Fruit fly (Drosophila melanogaster): ENCODE data around the gene Polr2A.

Polr2A gene

DNA sequence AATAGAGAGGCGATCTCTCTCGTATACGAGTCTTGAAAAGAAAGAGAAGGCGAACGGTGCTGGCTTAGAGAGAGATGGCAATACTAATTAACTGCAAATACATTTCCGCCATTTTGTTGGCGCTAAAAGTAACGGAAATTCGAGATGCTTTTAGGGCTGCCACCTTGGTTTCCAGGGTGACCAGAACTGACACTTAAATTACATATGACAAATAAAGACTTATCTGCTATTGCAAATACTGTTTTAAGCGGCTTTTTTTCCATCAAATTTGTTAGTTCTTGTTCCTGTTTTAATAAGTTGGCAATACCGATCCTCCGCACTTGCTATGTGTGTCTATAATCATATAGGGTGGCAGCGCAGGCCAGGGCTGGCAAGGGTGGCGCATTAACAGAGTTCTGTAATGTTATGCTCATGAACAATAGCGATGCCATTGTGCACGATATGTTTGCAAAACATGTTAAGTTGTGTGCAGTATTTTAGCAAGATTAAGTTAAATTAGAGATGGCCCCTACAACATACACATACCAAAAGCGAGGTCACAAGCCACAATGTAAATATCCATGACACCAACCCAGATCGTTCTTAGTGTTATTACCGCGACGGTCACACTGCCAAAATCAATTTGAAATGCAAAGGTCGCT, 10.2 kb upstream of the Polr2A start, which contains the start of gene nod (continued):
- TF ChIP-seq HLHmδ (GFP tag; optimal IDR thresholded peaks at IDR 0.05) (no peak), Optix (GFP tag; IDR thresholded peaks at IDR 0.05) (peak; percentile 27; the same call in 1 of the 3 replicates), CG2202 (tag; optimal IDR thresholded peaks at IDR 0.05) (no peak), sob (GFP tag; IDR thresholded peaks at IDR 0.05) (peak; percentile 55; the same call in 1 of the 2 replicates), CG11504 (tag; optimal IDR thresholded peaks at IDR 0.05) (no peak), fru (optimal IDR thresholded peaks at IDR 0.05) (no peak), CG14667 (GFP tag; IDR thresholded peaks at IDR 0.05) (no peak), pfk (GFP tag; optimal IDR thresholded peaks at IDR 0.05) (no peak), CoRest (tag; optimal IDR thresholded peaks at IDR 0.05) (peak; percentile 81), Doc3 (GFP tag; IDR thresholded peaks at IDR 0.05; ENCODE audit: partially characterized antibody) (peak; percentile 58; the same call in 2 of the 3 replicates), Blimp-1 (GFP tag; optimal IDR thresholded peaks at IDR 0.05) (peak; percentile 44), sens-2 (GFP tag; IDR thresholded peaks at IDR 0.05) (no peak), kay (GFP tag; optimal IDR thresholded peaks at IDR 0.05) (peak; percentile 2), sima (GFP tag; optimal IDR thresholded peaks at IDR 0.05) (peak; percentile 20), sna (GFP tag; IDR thresholded peaks at IDR 0.05; ENCODE audit: partially characterized antibody) (0 out of 2 replicates have a peak, but pooled peaks have one; percentile 34), Dref (GFP tag; IDR thresholded peaks at IDR 0.05) (peak; percentile 57), CG2120 (GFP tag; optimal IDR thresholded peaks at IDR 0.05) (peak; percentile 80), CG31441 (GFP tag; IDR thresholded peaks at IDR 0.05) (peak; percentile 53; the same call in 1 of the 2 replicates), Dbx (GFP tag; IDR thresholded peaks at IDR 0.05) (peak; percentile 58; the same call in 1 of the 3 replicates), CG7839 (tag; optimal IDR thresholded peaks at IDR 0.05) (no peak), CG10462 (GFP tag; optimal IDR thresholded peaks at IDR 0.05) (peak; percentile 37), hth (optimal IDR thresholded peaks at IDR 0.05) (no peak), Side (GFP tag; optimal IDR thresholded peaks at IDR 0.05) (peak; percentile 69), schlank (tag; optimal IDR thresholded peaks at IDR 0.05) (peak; percentile 20), CG10543 (GFP tag; optimal IDR thresholded peaks at IDR 0.05) (peak; percentile 49), CG14965 (GFP tag; optimal IDR thresholded peaks at IDR 0.05; ENCODE audit: borderline replicate concordance) (no peak), lov (optimal IDR thresholded peaks at IDR 0.05) (no peak), lov (GFP tag; IDR thresholded peaks at IDR 0.05) (no peak), Med (GFP tag) (peak; percentile 92), Lim3 (GFP tag; IDR thresholded peaks at IDR 0.05) (0 out of 2 replicates have a peak, but pooled peaks have one; percentile 11), CG15269 (tag; optimal IDR thresholded peaks at IDR 0.05) (peak; percentile 55), CG13894 (tag; optimal IDR thresholded peaks at IDR 0.05) (peak; percentile 66), CG32532 (GFP tag; IDR thresholded peaks at IDR 0.05) (peak; percentile 53; the same call in 1 of the 2 replicates), Dip3 (GFP tag; optimal IDR thresholded peaks at IDR 0.05) (peak; percentile 46), Sry-δ (GFP tag; optimal IDR thresholded peaks at IDR 0.05) (peak; percentile 97), pum (GFP tag; optimal IDR thresholded peaks at IDR 0.05) (peak; percentile 51), Fer2 (tag; optimal IDR thresholded peaks at IDR 0.05) (no peak), CG34376 (GFP tag; optimal IDR thresholded peaks at IDR 0.05) (peak; percentile 49), pho (GFP tag; optimal IDR thresholded peaks at IDR 0.05) (peak; percentile 62), pan (optimal IDR thresholded peaks at IDR 0.05) (no peak), pan (GFP tag; optimal IDR thresholded peaks at IDR 0.05 in 1 of 2, IDR thresholded peaks at IDR 0.05 in 1 of 2) (peak in 1 of 2 experiments; percentile 55), gcm (GFP tag; optimal IDR thresholded peaks at IDR 0.05) (no peak), twi (tag; optimal IDR thresholded peaks at IDR 0.05) (no peak), CG12659 (GFP tag; optimal IDR thresholded peaks at IDR 0.05) (peak; percentile 88), Stat92E (GFP tag; optimal IDR thresholded peaks at IDR 0.05) (no peak), CG31224 (GFP tag; IDR thresholded peaks at IDR 0.05) (no peak), CHES-1-like (GFP tag; optimal IDR thresholded peaks at IDR 0.05) (peak; percentile 51), CG6765 (GFP tag; optimal IDR thresholded peaks at IDR 0.05) (peak; percentile 46), Abd-B (GFP tag; optimal IDR thresholded peaks at IDR 0.05) (peak; percentile 10), ase (GFP tag; IDR thresholded peaks at IDR 0.05) (no peak)

Measured in whole organism, embryonic.